Fruit fly (Drosophila melanogaster): ENCODE data around the gene PKD.

dm6 chr3R:18267489-18267888, 46.7 kb downstream of the PKD start, which contains the start of gene CG18599:
- TF ChIP-seq Nf-YB (GFP tag; optimal IDR thresholded peaks at IDR 0.05), result no peak
- TF ChIP-seq Awh (GFP tag; IDR thresholded peaks at IDR 0.05), result no peak
- no peak for TF ChIP-seq gfzf (GFP tag; optimal IDR thresholded peaks at IDR 0.05)
- no peak for TF ChIP-seq Med (GFP tag)
- TF ChIP-seq Mes4 (GFP tag; optimal IDR thresholded peaks at IDR 0.05), result no peak
- no peak for TF ChIP-seq CG13424 (tag; optimal IDR thresholded peaks at IDR 0.05)
- no peak for TF ChIP-seq btn (GFP tag; optimal IDR thresholded peaks at IDR 0.05)
